Fruit fly (Drosophila melanogaster) whole organism, embryonic: Measurements from ENCODE around the gene APP-BP1.

Source experiments
- Atf-2 ChIP-seq: fragments of 200-800 bp; sonication (Bioruptor generic); optimal IDR thresholded peaks from 2 replicates; lab custom pipeline; 2016; ENCODE audit warnings: missing biosample characterization, missing genetic modification characterization
- CG10321 ChIP-seq: fragments of 200-800 bp; sonication (Bioruptor generic); IDR thresholded peaks from 2 replicates; pipeline ENCODE4 v1.3.6; 2022; ENCODE audit warnings: missing biosample characterization, missing genetic modification characterization
- CG10431 ChIP-seq: fragments of 200-800 bp; sonication (Bioruptor generic); optimal IDR thresholded peaks from 3 replicates; lab custom pipeline; 2018; ENCODE audit warnings: missing biosample characterization, mild to moderate bottlenecking, missing genetic modification characterization
- CG11085 ChIP-seq: fragments of 200-800 bp; sonication (Bioruptor generic); IDR thresholded peaks from 2 replicates; pipeline ENCODE4 v1.3.6; 2022; ENCODE audit warnings: missing biosample characterization, missing genetic modification characterization
- CG11456 ChIP-seq: fragments of 200-800 bp; sonication (Bioruptor generic); IDR thresholded peaks from 3 replicates; pipeline ENCODE4 v1.3.6; 2022; ENCODE audit warnings: missing biosample characterization, missing genetic modification characterization
- CG12942 ChIP-seq: fragments of 200-800 bp; sonication (Bioruptor generic); optimal IDR thresholded peaks from 3 replicates; lab custom pipeline; 2016; ENCODE audit warnings: missing biosample characterization, missing genetic modification characterization
- CG14441 ChIP-seq: fragments of 200-800 bp; sonication (Bioruptor generic); IDR thresholded peaks from 2 replicates; pipeline ENCODE4 v1.3.6; 2022; ENCODE audit warnings: missing biosample characterization, missing genetic modification characterization
- CG14667 ChIP-seq: fragments of 200-800 bp; sonication (Bioruptor generic); IDR thresholded peaks from 2 replicates; pipeline ENCODE4 v1.3.6; 2022; ENCODE audit warnings: missing biosample characterization, missing genetic modification characterization
- CG14710 ChIP-seq: fragments of 200-800 bp; sonication (Bioruptor generic); optimal IDR thresholded peaks from 3 replicates; lab custom pipeline; 2019; ENCODE audit warnings: missing biosample characterization, mild to moderate bottlenecking, missing genetic modification characterization, moderate library complexity
- CG16779 ChIP-seq: fragments of 200-800 bp; sonication (Bioruptor generic); IDR thresholded peaks from 2 replicates; pipeline ENCODE4 v1.3.6; 2022; ENCODE audit warnings: missing biosample characterization, missing genetic modification characterization
- CG17802 ChIP-seq: fragments of 200-800 bp; sonication (Bioruptor generic); optimal IDR thresholded peaks from 2 replicates; lab custom pipeline; 2018; ENCODE audit warnings: missing biosample characterization, mild to moderate bottlenecking, missing genetic modification characterization, moderate library complexity
- CG2120 ChIP-seq: fragments of 200-800 bp; sonication (Bioruptor generic); optimal IDR thresholded peaks from 3 replicates; lab custom pipeline; 2016; ENCODE audit warnings: missing biosample characterization, missing genetic modification characterization
- CG6175 ChIP-seq: fragments of 200-800 bp; sonication (Bioruptor generic); IDR thresholded peaks from 3 replicates; pipeline ENCODE4 v1.3.6; 2022; ENCODE audit warnings: missing biosample characterization, missing genetic modification characterization
- CG6683 ChIP-seq: fragments of 200-800 bp; sonication (Bioruptor generic); optimal IDR thresholded peaks from 2 replicates; lab custom pipeline; 2017; ENCODE audit warnings: missing biosample characterization, mild to moderate bottlenecking, missing genetic modification characterization, missing genetic modification reagents
- CG8089 ChIP-seq: fragments of 200-800 bp; sonication (Bioruptor generic); optimal IDR thresholded peaks from 3 replicates; lab custom pipeline; 2016; ENCODE audit warnings: missing biosample characterization, missing genetic modification characterization
- CG8924 ChIP-seq: fragments of 200-800 bp; optimal IDR thresholded peaks from 3 replicates; lab custom pipeline; 2019; ENCODE audit warnings: missing biosample characterization, mild to moderate bottlenecking, missing genetic modification characterization, moderate library complexity
- D19B ChIP-seq: fragments of 200-800 bp; sonication (Bioruptor generic); optimal IDR thresholded peaks from 2 replicates; lab custom pipeline; 2017; ENCODE audit warnings: missing biosample characterization, mild to moderate bottlenecking, missing genetic modification characterization
- Drgx ChIP-seq: fragments of 200-800 bp; sonication (Bioruptor generic); IDR thresholded peaks from 2 replicates; pipeline ENCODE4 v1.3.6; 2022; ENCODE audit warnings: missing biosample characterization, missing genetic modification characterization
- Fer1 ChIP-seq: fragments of 200-800 bp; sonication (Bioruptor generic); optimal IDR thresholded peaks from 2 replicates; lab custom pipeline; 2017; ENCODE audit warnings: missing biosample characterization, mild to moderate bottlenecking, missing genetic modification characterization
- Hmr ChIP-seq: fragments of 200-800 bp; sonication (Bioruptor generic); optimal IDR thresholded peaks from 3 replicates; lab custom pipeline; 2017; ENCODE audit warnings: mild to moderate bottlenecking, missing biosample characterization, missing genetic modification reagents, missing genetic modification characterization
- Hsf ChIP-seq: fragments of 200-800 bp; sonication (Bioruptor generic); optimal IDR thresholded peaks from 3 replicates; lab custom pipeline; 2016; ENCODE audit warnings: missing biosample characterization, missing genetic modification characterization
- MESR4 ChIP-seq: fragments of 200-800 bp; sonication (Bioruptor generic); optimal IDR thresholded peaks from 2 replicates; lab custom pipeline; 2018; ENCODE audit warnings: missing biosample characterization, mild to moderate bottlenecking, missing genetic modification characterization, moderate library complexity
- MTF-1 ChIP-seq: fragments of 200-800 bp; sonication (Bioruptor generic); optimal IDR thresholded peaks from 2 replicates; lab custom pipeline; 2018; ENCODE audit warnings: missing biosample characterization, mild to moderate bottlenecking, missing genetic modification characterization, borderline replicate concordance
- Side ChIP-seq: fragments of 200-800 bp; sonication (Bioruptor generic); optimal IDR thresholded peaks from 2 replicates; lab custom pipeline; 2016; ENCODE audit warnings: missing biosample characterization, missing genetic modification characterization
- Sry-β ChIP-seq: fragments of 200-800 bp; sonication (Bioruptor generic); optimal IDR thresholded peaks from 2 replicates; lab custom pipeline; 2018; ENCODE audit warnings: missing biosample characterization, mild to moderate bottlenecking, missing genetic modification characterization, moderate library complexity
- Ssrp ChIP-seq: fragments of 200-800 bp; sonication (Bioruptor generic); optimal IDR thresholded peaks from 2 replicates; lab custom pipeline; 2018; ENCODE audit warnings: missing biosample characterization, mild to moderate bottlenecking, missing genetic modification characterization, moderate library complexity
- Stat92E ChIP-seq, 3 experiments: fragments of >200 bp in 2 of 3; fragments of 200-800 bp in 1 of 3; sonication (Bioruptor generic) in 1 of 3; optimal IDR thresholded peaks; 2 replicates each; lab custom pipeline; 2017 to 2019; ENCODE audit warnings: missing biosample characterization in 3 of 3, missing genetic modification characterization in 3 of 3, mild to moderate bottlenecking in 1 of 3, moderate library complexity in 1 of 3
- TFAM ChIP-seq: fragments of 200-800 bp; sonication (Bioruptor generic); optimal IDR thresholded peaks from 2 replicates; lab custom pipeline; 2017; ENCODE audit warnings: missing biosample characterization, missing genetic modification characterization, inconsistent platforms
- Trl ChIP-seq, 3 experiments: fragments of >200 bp in 2 of 3; fragments of 200-800 bp in 1 of 3; sonication (Bioruptor generic) in 1 of 3; optimal IDR thresholded peaks; 2 replicates in 1 of 3; 3 replicates in 2 of 3; lab custom pipeline; 2016 to 2017; ENCODE audit warnings: missing biosample characterization in 1 of 3, missing genetic modification characterization in 1 of 3
- ato ChIP-seq: fragments of 200-800 bp; sonication (Bioruptor generic); IDR thresholded peaks from 2 replicates; pipeline ENCODE4 v1.3.6; 2022; ENCODE audit warnings: missing biosample characterization, missing genetic modification characterization; ENCODE audit not compliant: partially characterized antibody
- az2 ChIP-seq: fragments of 200-800 bp; sonication (Bioruptor generic); optimal IDR thresholded peaks from 3 replicates; lab custom pipeline; 2016; ENCODE audit warnings: missing biosample characterization, missing genetic modification characterization
- bcd ChIP-seq: fragments of 200-800 bp; sonication (Bioruptor generic); optimal IDR thresholded peaks from 2 replicates; lab custom pipeline; 2017; ENCODE audit warnings: missing biosample characterization, mild to moderate bottlenecking, missing genetic modification characterization
- btn ChIP-seq: fragments of 200-800 bp; sonication (Bioruptor generic); optimal IDR thresholded peaks from 2 replicates; lab custom pipeline; 2016; ENCODE audit warnings: missing biosample characterization, missing genetic modification characterization
- caup ChIP-seq: fragments of 200-800 bp; sonication (Bioruptor generic); optimal IDR thresholded peaks from 3 replicates; lab custom pipeline; 2017; ENCODE audit warnings: missing biosample characterization, mild to moderate bottlenecking, missing genetic modification characterization, moderate library complexity; ENCODE audit not compliant: severe bottlenecking
- gsb-n ChIP-seq: fragments of 200-800 bp; sonication (Bioruptor generic); optimal IDR thresholded peaks from 3 replicates; lab custom pipeline; 2018; ENCODE audit warnings: missing biosample characterization, mild to moderate bottlenecking, missing genetic modification characterization
- kah ChIP-seq: fragments of 200-800 bp; sonication (Bioruptor generic); optimal IDR thresholded peaks from 2 replicates; lab custom pipeline; 2018; ENCODE audit warnings: missing biosample characterization, mild to moderate bottlenecking, missing genetic modification characterization
- nerfin-1 ChIP-seq: fragments of 200-800 bp; sonication (Bioruptor generic); optimal IDR thresholded peaks from 3 replicates; lab custom pipeline; 2019; ENCODE audit warnings: missing biosample characterization, mild to moderate bottlenecking, missing genetic modification characterization, moderate library complexity
- pb ChIP-seq: fragments of 200-800 bp; sonication (Bioruptor generic); optimal IDR thresholded peaks from 3 replicates; lab custom pipeline; 2016; ENCODE audit warnings: missing biosample characterization, missing genetic modification characterization
- psq ChIP-seq: fragments of 200-800 bp; sonication (Bioruptor generic); optimal IDR thresholded peaks from 2 replicates; lab custom pipeline; 2017; ENCODE audit warnings: missing biosample characterization, missing genetic modification characterization
- rib ChIP-seq: fragments of 200-800 bp; sonication (Bioruptor generic); IDR thresholded peaks from 2 replicates; pipeline ENCODE4 v1.3.6; 2022; ENCODE audit warnings: missing biosample characterization, missing genetic modification characterization
- run ChIP-seq: fragments of 200-800 bp; sonication (Bioruptor generic); optimal IDR thresholded peaks from 3 replicates; lab custom pipeline; 2018; ENCODE audit warnings: missing biosample characterization, mild to moderate bottlenecking, missing genetic modification characterization
- sisA ChIP-seq: fragments of 200-800 bp; sonication (Bioruptor generic); IDR thresholded peaks from 2 replicates; pipeline ENCODE4 v1.3.6; 2022; ENCODE audit warnings: missing biosample characterization, missing genetic modification characterization
- sna ChIP-seq: fragments of 200-800 bp; sonication (Bioruptor generic); IDR thresholded peaks from 2 replicates; pipeline ENCODE4 v1.3.6; 2022; ENCODE audit warnings: missing biosample characterization, missing genetic modification characterization; ENCODE audit not compliant: partially characterized antibody
- stc ChIP-seq: fragments of 200-800 bp; sonication (Bioruptor generic); IDR thresholded peaks from 2 replicates; pipeline ENCODE4 v1.3.6; 2022; ENCODE audit warnings: missing biosample characterization, missing genetic modification characterization
- stwl ChIP-seq: fragments of 200-800 bp; sonication (Bioruptor generic); optimal IDR thresholded peaks from 3 replicates; lab custom pipeline; 2018; ENCODE audit warnings: missing biosample characterization, mild to moderate bottlenecking, missing genetic modification characterization, moderate library complexity
- sug ChIP-seq: fragments of 200-800 bp; optimal IDR thresholded peaks from 2 replicates; lab custom pipeline; 2019; ENCODE audit warnings: missing biosample characterization, mild to moderate bottlenecking, missing genetic modification characterization, moderate library complexity
- tio ChIP-seq: fragments of 200-800 bp; sonication (Bioruptor generic); optimal IDR thresholded peaks from 2 replicates; lab custom pipeline; 2017; ENCODE audit warnings: missing biosample characterization, missing genetic modification characterization, inconsistent platforms
- vnd ChIP-seq: fragments of 200-800 bp; sonication (Bioruptor generic); IDR thresholded peaks from 3 replicates; pipeline ENCODE4 v1.3.6; 2022; ENCODE audit warnings: missing biosample characterization, missing genetic modification characterization; ENCODE audit not compliant: partially characterized antibody

APP-BP1 gene

dm6 chr3L:11097982-11098663 is at the start of gene APP-BP1, which contains the start of gene Irbp18 (continued):
- peak; percentile 66 for TF ChIP-seq CG14667 (GFP tag; lab: Robert Waterston, UW)
- TF ChIP-seq Hmr (GFP tag; lab: Kevin White, UChicago), result peak; percentile 96
- peak; percentile 84 for TF ChIP-seq stc (GFP tag; lab: Robert Waterston, UW)
- peak; percentile 94 for TF ChIP-seq Fer1 (GFP tag; lab: Kevin White, UChicago)
- TF ChIP-seq nerfin-1, result peak; percentile 87
- TF ChIP-seq Drgx (GFP tag; lab: Robert Waterston, UW), result peak; percentile 91
- TF ChIP-seq CG11456 (GFP tag; lab: Robert Waterston, UW), result peak; percentile 87
- TF ChIP-seq CG6683 (GFP tag; lab: Kevin White, UChicago), result peak; percentile 88
- TF ChIP-seq ato (GFP tag; lab: Robert Waterston, UW), result no peak
- TF ChIP-seq Side (GFP tag; lab: Kevin White, UChicago), result peak; percentile 92
- TF ChIP-seq caup (GFP tag; lab: Kevin White, UChicago), result peak; percentile 95
- TF ChIP-seq psq (GFP tag; lab: Kevin White, UChicago), result peak; percentile 86
- peak; percentile 58 for TF ChIP-seq run (tag; lab: Kevin White, UChicago)
- peak; percentile 78 for TF ChIP-seq CG10431
- peak; percentile 84 for TF ChIP-seq sisA (GFP tag; lab: Robert Waterston, UW)
- TF ChIP-seq Sry-β (GFP tag; lab: Kevin White, UChicago), result peak; percentile 37
- TF ChIP-seq TFAM (GFP tag; lab: Kevin White, UChicago), result peak; percentile 62
- peak; percentile 87 for TF ChIP-seq rib (GFP tag; lab: Robert Waterston, UW)
- peak; percentile 89 for TF ChIP-seq gsb-n (tag; lab: Kevin White, UChicago)
- no peak for TF ChIP-seq vnd (GFP tag; lab: Robert Waterston, UW)
- peak; percentile 98 for TF ChIP-seq tio (GFP tag; lab: Kevin White, UChicago)
- peak; percentile 71 for TF ChIP-seq CG17802
- 0 out of 2 replicates have a peak, but pooled peaks have one; percentile 41 for TF ChIP-seq CG16779 (GFP tag; lab: Robert Waterston, UW)
- peak; percentile 92 for TF ChIP-seq Atf-2 (GFP tag; lab: Kevin White, UChicago)
- peak; percentile 81 for TF ChIP-seq pb
- no peak for TF ChIP-seq sna (GFP tag; lab: Robert Waterston, UW)
- peak; percentile 94 for TF ChIP-seq CG8924 (tag; lab: Kevin White, UChicago)
- peak in 1 of 3 experiments; percentile 30 for TF ChIP-seq Stat92E (GFP tag; optimal IDR thresholded peaks at IDR 0.05; lab: Kevin White, UChicago)
- TF ChIP-seq bcd (GFP tag; lab: Kevin White, UChicago), result peak; percentile 95
- peak; percentile 68; the same call in 1 of the 2 replicates for TF ChIP-seq CG11085 (GFP tag; lab: Robert Waterston, UW)
- TF ChIP-seq CG14441 (GFP tag; lab: Robert Waterston, UW), result peak; percentile 87
- peak; percentile 97 for TF ChIP-seq Hsf (GFP tag; lab: Kevin White, UChicago)
- peak; percentile 61; the same call in 1 of the 3 replicates for TF ChIP-seq CG6175 (GFP tag; lab: Robert Waterston, UW)
- TF ChIP-seq CG8089, result peak; percentile 92
- TF ChIP-seq CG2120, result peak; percentile 97
- TF ChIP-seq D19B (GFP tag; lab: Kevin White, UChicago), result peak; percentile 86
- peak; percentile 68 for TF ChIP-seq stwl (tag; lab: Kevin White, UChicago)
- peak; percentile 90 for TF ChIP-seq Ssrp (tag; lab: Kevin White, UChicago)
- peak; percentile 90 for TF ChIP-seq CG12942 (GFP tag; lab: Kevin White, UChicago)
- TF ChIP-seq Trl (optimal IDR thresholded peaks at IDR 0.05; lab: Kevin White, UChicago), result no peak
- peak; percentile 92 for TF ChIP-seq Trl (GFP tag; optimal IDR thresholded peaks at IDR 0.05; lab: Kevin White, UChicago)
- TF ChIP-seq kah (GFP tag; lab: Kevin White, UChicago), result peak; percentile 68
- peak; percentile 39; the same call in 1 of the 2 replicates for TF ChIP-seq CG10321 (GFP tag; lab: Robert Waterston, UW)
- peak; percentile 31 for TF ChIP-seq MESR4
- TF ChIP-seq sug (tag; lab: Kevin White, UChicago), result peak; percentile 89
- peak; percentile 94 for TF ChIP-seq CG14710 (tag; lab: Kevin White, UChicago)
- peak; percentile 66 for TF ChIP-seq MTF-1
- TF ChIP-seq az2, result peak; percentile 96
- TF ChIP-seq btn (GFP tag; lab: Kevin White, UChicago), result peak; percentile 91
